Worm (Caenorhabditis elegans) whole organism, mixed stage, embryonic: ENCODE results near the gene Y51A2A.4.

Source experiments
- ham-2 ChIP-seq: fragments of 200-800 bp; sonication (Bioruptor generic); optimal IDR thresholded peaks from 2 replicates; lab custom pipeline; 2018; ENCODE audit warnings: mild to moderate bottlenecking, missing genetic modification characterization, missing compliant biosample characterization
- lin-13 ChIP-seq: fragments of 150-350 bp; optimal IDR thresholded peaks from 2 replicates; lab custom pipeline; 2014; ENCODE audit warnings: missing biosample characterization, missing genetic modification characterization
- lsy-2 ChIP-seq: fragments of 150-350 bp; optimal IDR thresholded peaks from 2 replicates; lab custom pipeline; 2014; ENCODE audit warnings: missing biosample characterization, missing genetic modification characterization
- nhr-76 ChIP-seq: sonication (generic microtip); optimal IDR thresholded peaks from 2 replicates; lab custom pipeline; 2017; ENCODE audit warnings: missing biosample characterization, missing genetic modification characterization
- pha-4 ChIP-seq: fragments of 150-350 bp; optimal IDR thresholded peaks from 2 replicates; lab custom pipeline; 2018; ENCODE audit warnings: missing biosample characterization, missing genetic modification reagents, missing genetic modification characterization
- snpc-4 ChIP-seq: fragments of 150-350 bp; optimal IDR thresholded peaks from 2 replicates; lab custom pipeline; 2014; ENCODE audit warnings: missing biosample characterization, missing genetic modification characterization
- unc-62 ChIP-seq: fragments of 150-350 bp; optimal IDR thresholded peaks from 2 replicates; lab custom pipeline; 2014; ENCODE audit warnings: missing biosample characterization, missing genetic modification reagents, missing genetic modification characterization

ce11 chrV:18268744-18269143 is 22.0 kb upstream of the Y51A2A.4 start, which contains the start of gene fbxa-213:
- no peak for TF ChIP-seq snpc-4 (tag; lab: Kevin White, UChicago)
- no peak for TF ChIP-seq ham-2 (GFP tag; lab: Kevin White, UChicago)
- TF ChIP-seq lin-13, result no peak
- no peak for TF ChIP-seq unc-62
- TF ChIP-seq pha-4, result no peak
- TF ChIP-seq nhr-76, result no peak
- no peak for TF ChIP-seq lsy-2
